Fruit fly (Drosophila melanogaster) whole organism, embryonic: Measurements from ENCODE around the gene RabX6.
A peak's percentile ranks its signal among the peaks of the same experiment; 100 is the strongest.

Experiments used
- Asciz ChIP-seq: fragments of 200-800 bp; sonication (Bioruptor generic); optimal IDR thresholded peaks from 2 replicates; lab custom pipeline; 2017; ENCODE audit warnings: missing biosample characterization, mild to moderate bottlenecking, missing genetic modification characterization, missing genetic modification reagents
- Atf6 ChIP-seq: fragments of 200-800 bp; sonication (Bioruptor generic); IDR thresholded peaks from 2 replicates; pipeline ENCODE4 v1.3.6; 2022; ENCODE audit warnings: missing biosample characterization, missing genetic modification characterization
- BEAF-32 ChIP-seq: fragments of 200-800 bp; sonication (Bioruptor generic); optimal IDR thresholded peaks from 3 replicates; lab custom pipeline; 2017; ENCODE audit warnings: missing biosample characterization, missing genetic modification characterization, mild to moderate bottlenecking, moderate library complexity, missing genetic modification reagents
- CG10267 ChIP-seq: fragments of 200-800 bp; sonication (Bioruptor generic); optimal IDR thresholded peaks from 2 replicates; lab custom pipeline; 2018; ENCODE audit warnings: missing biosample characterization, mild to moderate bottlenecking, missing genetic modification characterization, moderate library complexity
- CG11695 ChIP-seq: fragments of 200-800 bp; sonication (Bioruptor generic); IDR thresholded peaks from 3 replicates; pipeline ENCODE4 v1.3.6; 2022; ENCODE audit warnings: missing biosample characterization, missing genetic modification characterization
- CG13123 ChIP-seq: fragments of 200-800 bp; sonication (Bioruptor generic); optimal IDR thresholded peaks from 2 replicates; lab custom pipeline; 2016; ENCODE audit warnings: missing biosample characterization, missing genetic modification characterization
- CG1529 ChIP-seq: fragments of 200-800 bp; sonication (Bioruptor generic); optimal IDR thresholded peaks from 3 replicates; lab custom pipeline; 2018; ENCODE audit warnings: missing biosample characterization, missing genetic modification characterization
- CG15479 ChIP-seq: fragments of 200-800 bp; sonication (Bioruptor generic); optimal IDR thresholded peaks from 3 replicates; lab custom pipeline; 2019; ENCODE audit warnings: missing biosample characterization, mild to moderate bottlenecking, missing genetic modification characterization, moderate library complexity
- CG15514 ChIP-seq: fragments of 200-800 bp; sonication (Bioruptor generic); optimal IDR thresholded peaks from 3 replicates; lab custom pipeline; 2017; ENCODE audit warnings: missing biosample characterization, missing genetic modification characterization, mild to moderate bottlenecking, moderate library complexity, missing genetic modification reagents
- CG1602 ChIP-seq: fragments of 200-800 bp; sonication (Bioruptor generic); optimal IDR thresholded peaks from 3 replicates; lab custom pipeline; 2016; ENCODE audit warnings: missing biosample characterization, missing genetic modification characterization
- CG1647 ChIP-seq: fragments of 200-800 bp; sonication (Bioruptor generic); optimal IDR thresholded peaks from 3 replicates; lab custom pipeline; 2016; ENCODE audit warnings: missing biosample characterization, missing genetic modification characterization
- CG17361 ChIP-seq: fragments of 200-800 bp; sonication (Bioruptor generic); IDR thresholded peaks from 3 replicates; pipeline ENCODE4 v1.3.6; 2022; ENCODE audit warnings: missing biosample characterization, missing genetic modification characterization
- CG17568 ChIP-seq: fragments of 200-800 bp; sonication (Bioruptor generic); optimal IDR thresholded peaks from 2 replicates; lab custom pipeline; 2018; ENCODE audit warnings: missing biosample characterization, mild to moderate bottlenecking, missing genetic modification characterization, moderate library complexity
- CG3995 ChIP-seq: fragments of 200-800 bp; sonication (Bioruptor generic); optimal IDR thresholded peaks from 3 replicates; lab custom pipeline; 2016; ENCODE audit warnings: missing biosample characterization, missing genetic modification characterization
- CG43689 ChIP-seq: fragments of 200-800 bp; sonication (Bioruptor generic); IDR thresholded peaks from 2 replicates; pipeline ENCODE4 v1.3.6; 2022; ENCODE audit warnings: missing biosample characterization, missing genetic modification characterization
- CG5180 ChIP-seq: fragments of 200-800 bp; sonication (Bioruptor generic); optimal IDR thresholded peaks from 3 replicates; lab custom pipeline; 2017; ENCODE audit warnings: missing biosample characterization, missing genetic modification characterization, mild to moderate bottlenecking, moderate library complexity, missing genetic modification reagents
- CG7963 ChIP-seq: fragments of 200-800 bp; sonication (Bioruptor generic); IDR thresholded peaks from 3 replicates; pipeline ENCODE4 v1.3.6; 2022; ENCODE audit warnings: missing biosample characterization, missing genetic modification characterization; ENCODE audit not compliant: partially characterized antibody
- CG7987 ChIP-seq: fragments of 200-800 bp; sonication (Bioruptor generic); optimal IDR thresholded peaks from 2 replicates; lab custom pipeline; 2018; ENCODE audit warnings: missing biosample characterization, mild to moderate bottlenecking, missing genetic modification characterization, moderate library complexity
- CG8944 ChIP-seq: fragments of 200-800 bp; sonication (Bioruptor generic); optimal IDR thresholded peaks from 3 replicates; lab custom pipeline; 2016; ENCODE audit warnings: missing biosample characterization, missing genetic modification characterization
- CkIIα-i1 ChIP-seq: fragments of 200-800 bp; sonication (Bioruptor generic); IDR thresholded peaks from 2 replicates; pipeline ENCODE4 v1.3.6; 2022; ENCODE audit warnings: missing biosample characterization, missing genetic modification characterization
- D19A ChIP-seq: fragments of 200-800 bp; optimal IDR thresholded peaks from 3 replicates; lab custom pipeline; 2019; ENCODE audit warnings: missing biosample characterization, mild to moderate bottlenecking, missing genetic modification characterization, moderate library complexity
- Deaf1 ChIP-seq: fragments of 200-800 bp; optimal IDR thresholded peaks from 3 replicates; lab custom pipeline; 2019; ENCODE audit warnings: missing biosample characterization, mild to moderate bottlenecking, missing genetic modification characterization, moderate library complexity
- Dll ChIP-seq: fragments of 200-800 bp; sonication (Bioruptor generic); IDR thresholded peaks from 4 replicates; pipeline ENCODE4 v1.3.6; 2022; ENCODE audit warnings: missing biosample characterization, missing genetic modification characterization; ENCODE audit not compliant: partially characterized antibody
- E2f1 ChIP-seq: fragments of 200-800 bp; sonication (Bioruptor generic); IDR thresholded peaks from 2 replicates; pipeline ENCODE4 v1.3.6; 2022; ENCODE audit warnings: missing biosample characterization, missing genetic modification characterization
- Fer3 ChIP-seq: fragments of 200-800 bp; sonication (Bioruptor generic); optimal IDR thresholded peaks from 2 replicates; lab custom pipeline; 2018; ENCODE audit warnings: missing biosample characterization, mild to moderate bottlenecking, missing genetic modification characterization, moderate library complexity
- Lim3 ChIP-seq: fragments of 200-800 bp; sonication (Bioruptor generic); IDR thresholded peaks from 2 replicates; pipeline ENCODE4 v1.3.6; 2022; ENCODE audit warnings: missing biosample characterization, missing genetic modification characterization
- Mad ChIP-seq: fragments of 200-800 bp; sonication (Bioruptor generic); optimal IDR thresholded peaks from 2 replicates; lab custom pipeline; 2016; ENCODE audit warnings: missing biosample characterization, missing genetic modification characterization
- Rfx ChIP-seq: fragments of 200-800 bp; sonication (Bioruptor generic); IDR thresholded peaks from 2 replicates; pipeline ENCODE4 v1.3.6; 2022; ENCODE audit warnings: missing biosample characterization, missing genetic modification characterization
- Spps ChIP-seq: fragments of 200-800 bp; sonication (Bioruptor generic); optimal IDR thresholded peaks from 2 replicates; lab custom pipeline; 2018; ENCODE audit warnings: missing biosample characterization, mild to moderate bottlenecking, missing genetic modification characterization
- Xbp1 ChIP-seq: fragments of 200-800 bp; sonication (Bioruptor generic); optimal IDR thresholded peaks from 3 replicates; lab custom pipeline; 2016; ENCODE audit warnings: missing biosample characterization, mild to moderate bottlenecking, missing genetic modification characterization
- bab2 ChIP-seq: fragments of 200-800 bp; sonication (Bioruptor generic); optimal IDR thresholded peaks from 2 replicates; lab custom pipeline; 2016; ENCODE audit warnings: missing biosample characterization, missing genetic modification characterization
- bcd ChIP-seq: fragments of 200-800 bp; sonication (Bioruptor generic); optimal IDR thresholded peaks from 2 replicates; lab custom pipeline; 2017; ENCODE audit warnings: missing biosample characterization, mild to moderate bottlenecking, missing genetic modification characterization
- bsh ChIP-seq, 2 experiments: fragments of 200-800 bp; sonication (Bioruptor generic); optimal IDR thresholded peaks; 2 replicates each; lab custom pipeline; 2017 to 2018; ENCODE audit warnings: mild to moderate bottlenecking in 2 of 2, missing biosample characterization in 2 of 2, missing genetic modification characterization in 2 of 2, moderate library complexity in 1 of 2
- cg ChIP-seq: fragments of 200-800 bp; sonication (Bioruptor generic); optimal IDR thresholded peaks from 3 replicates; lab custom pipeline; 2019; ENCODE audit warnings: missing biosample characterization, mild to moderate bottlenecking, missing genetic modification characterization, moderate library complexity
- ci ChIP-seq: fragments of 200-800 bp; sonication (Bioruptor generic); IDR thresholded peaks from 3 replicates; pipeline ENCODE4 v1.3.6; 2022; ENCODE audit warnings: missing biosample characterization, missing genetic modification characterization
- emc ChIP-seq: fragments of 200-800 bp; sonication (Bioruptor generic); optimal IDR thresholded peaks from 2 replicates; lab custom pipeline; 2016; ENCODE audit warnings: missing biosample characterization, missing genetic modification characterization
- ewg ChIP-seq: fragments of 200-800 bp; sonication (Bioruptor generic); optimal IDR thresholded peaks from 3 replicates; lab custom pipeline; 2017; ENCODE audit warnings: mild to moderate bottlenecking, missing biosample characterization, missing genetic modification reagents, missing genetic modification characterization
- fru ChIP-seq: fragments of >200 bp; optimal IDR thresholded peaks from 2 replicates; lab custom pipeline; 2017
- lov ChIP-seq, 2 experiments: fragments of 200-800 bp in 1 of 2; fragments of >200 bp in 1 of 2; sonication (Bioruptor generic) in 1 of 2; IDR thresholded peaks in 1 of 2; optimal IDR thresholded peaks in 1 of 2; 2 replicates in 1 of 2; 3 replicates in 1 of 2; pipeline versions ENCODE4 v1.3.6 to Lab custom; 2017 to 2022; ENCODE audit warnings: missing biosample characterization in 1 of 2, missing genetic modification characterization in 1 of 2
- maf-S ChIP-seq: fragments of 200-800 bp; sonication (Bioruptor generic); optimal IDR thresholded peaks from 2 replicates; lab custom pipeline; 2016; ENCODE audit warnings: missing biosample characterization, missing genetic modification characterization
- nom ChIP-seq: fragments of 200-800 bp; sonication (Bioruptor generic); optimal IDR thresholded peaks from 2 replicates; lab custom pipeline; 2017; ENCODE audit warnings: missing biosample characterization, missing genetic modification characterization, mild to moderate bottlenecking, moderate library complexity, missing genetic modification reagents
- pan ChIP-seq, 4 experiments: fragments of >200 bp in 3 of 4; fragments of 200-800 bp in 1 of 4; sonication (Bioruptor generic) in 1 of 4; optimal IDR thresholded peaks in 3 of 4; IDR thresholded peaks in 1 of 4; 2 replicates each; pipeline versions ENCODE4 v1.3.6 to Lab custom; 2017 to 2022; ENCODE audit warnings: missing biosample characterization in 2 of 4, missing genetic modification characterization in 2 of 4, mixed read lengths in 1 of 4
- pho ChIP-seq: fragments of 200-800 bp; sonication (Bioruptor generic); optimal IDR thresholded peaks from 2 replicates; lab custom pipeline; 2016; ENCODE audit warnings: missing biosample characterization, missing genetic modification characterization
- prd ChIP-seq, 3 experiments: fragments of >200 bp in 2 of 3; fragments of 200-800 bp in 1 of 3; sonication (Bioruptor generic) in 1 of 3; optimal IDR thresholded peaks in 2 of 3; IDR thresholded peaks in 1 of 3; 2 replicates in 2 of 3; 3 replicates in 1 of 3; pipeline versions ENCODE4 v1.3.6 to Lab custom; 2017 to 2022; ENCODE audit warnings: missing biosample characterization in 1 of 3, missing genetic modification characterization in 1 of 3
- run ChIP-seq: fragments of 200-800 bp; sonication (Bioruptor generic); optimal IDR thresholded peaks from 3 replicates; lab custom pipeline; 2018; ENCODE audit warnings: missing biosample characterization, mild to moderate bottlenecking, missing genetic modification characterization
- yki ChIP-seq: fragments of >200 bp; optimal IDR thresholded peaks from 3 replicates; lab custom pipeline; 2018
- z ChIP-seq: fragments of 200-800 bp; sonication (Bioruptor generic); IDR thresholded peaks from 3 replicates; pipeline ENCODE4 v1.3.6; 2022; ENCODE audit warnings: missing biosample characterization, missing genetic modification characterization

The RabX6 gene

DNA sequence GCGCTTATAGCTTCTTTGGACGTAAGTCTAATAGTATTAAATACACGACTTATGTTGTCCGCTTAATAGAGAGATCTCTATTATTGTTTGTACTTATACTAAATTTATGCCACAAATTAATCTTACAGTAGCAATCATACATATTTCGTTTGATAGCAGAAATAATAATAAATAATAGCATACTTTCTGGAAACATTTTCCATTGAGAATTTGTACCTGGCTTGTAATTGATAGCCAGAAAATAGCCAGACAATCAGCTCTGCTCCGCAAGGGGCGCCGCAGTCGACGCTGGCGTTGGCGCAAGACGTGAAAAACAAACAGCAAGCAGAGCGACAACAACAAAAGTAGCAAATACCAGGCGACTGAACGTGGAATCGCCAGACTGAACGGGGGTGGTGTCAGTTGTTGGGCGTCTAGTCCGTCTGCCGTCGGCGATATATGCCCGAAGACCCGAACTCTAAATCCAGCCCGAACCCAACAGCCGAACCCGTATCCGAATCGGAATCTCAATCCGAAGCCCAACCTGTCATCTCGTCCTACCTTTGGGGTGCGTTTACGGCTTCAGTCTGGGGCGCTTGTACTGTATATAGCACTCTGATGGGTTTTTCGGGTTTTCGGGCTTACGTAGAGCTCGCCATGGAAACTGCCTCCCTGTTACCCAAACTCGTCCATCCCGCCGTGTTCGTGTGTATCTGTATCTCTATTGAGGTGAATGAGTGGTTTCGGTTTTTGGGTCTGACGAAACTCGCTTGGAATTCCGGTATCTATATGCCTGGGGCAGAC, 9.2 kb downstream of the RabX6 start (continued):
- TF ChIP-seq CG7987 (GFP tag; lab: Kevin White, UChicago) (no peak), lov (optimal IDR thresholded peaks at IDR 0.05; lab: Kevin White, UChicago) (no peak), lov (GFP tag; IDR thresholded peaks at IDR 0.05; lab: Robert Waterston, UW) (0 out of 3 replicates have a peak, but pooled peaks have one; percentile 49), Fer3 (tag; lab: Kevin White, UChicago) (no peak), yki (lab: Kevin White, UChicago) (no peak), bsh (GFP tag; optimal IDR thresholded peaks at IDR 0.05; lab: Kevin White, UChicago) (peak; percentile 30 to 47), E2f1 (GFP tag; lab: Robert Waterston, UW) (no peak), emc (GFP tag; lab: Kevin White, UChicago) (no peak), Dll (peak; percentile 14; the same call in 1 of the 4 replicates), CG17568 (GFP tag; lab: Kevin White, UChicago) (peak; percentile 9), CG8944 (GFP tag; lab: Kevin White, UChicago) (no peak), CG5180 (GFP tag; lab: Kevin White, UChicago) (no peak), Spps (tag; lab: Kevin White, UChicago) (no peak), BEAF-32 (GFP tag; lab: Kevin White, UChicago) (no peak), run (tag; lab: Kevin White, UChicago) (no peak), CG13123 (GFP tag; lab: Kevin White, UChicago) (no peak), Xbp1 (GFP tag; lab: Kevin White, UChicago) (peak; percentile 34), fru (lab: Kevin White, UChicago) (no peak), CG43689 (GFP tag; lab: Robert Waterston, UW) (no peak), CG11695 (peak; percentile 29; the same call in 1 of the 3 replicates), CkIIα-i1 (GFP tag; lab: Robert Waterston, UW) (no peak), CG1602 (peak; percentile 63), bcd (GFP tag; lab: Kevin White, UChicago) (peak; percentile 48), prd (optimal IDR thresholded peaks at IDR 0.05; lab: Kevin White, UChicago) (no peak), prd (GFP tag; IDR thresholded peaks at IDR 0.05; lab: Robert Waterston, UW) (0 out of 3 replicates have a peak, but pooled peaks have one; percentile 34), bab2 (GFP tag; lab: Kevin White, UChicago) (peak; percentile 0), nom (GFP tag; lab: Kevin White, UChicago) (no peak), Atf6 (GFP tag; lab: Robert Waterston, UW) (no peak), CG1647 (GFP tag; lab: Kevin White, UChicago) (no peak), D19A (tag; lab: Kevin White, UChicago) (peak; percentile 55), CG10267 (tag; lab: Kevin White, UChicago) (peak; percentile 17), CG15479 (peak; percentile 97), ewg (GFP tag; lab: Kevin White, UChicago) (no peak), Mad (GFP tag; lab: Kevin White, UChicago) (peak; percentile 38), CG3995 (GFP tag; lab: Kevin White, UChicago) (no peak), z (GFP tag; lab: Robert Waterston, UW) (no peak), maf-S (GFP tag; lab: Kevin White, UChicago) (no peak), CG15514 (GFP tag; lab: Kevin White, UChicago) (no peak), Lim3 (no peak), ci (GFP tag; lab: Robert Waterston, UW) (peak; percentile 61; the same call in 2 of the 3 replicates), pan (optimal IDR thresholded peaks at IDR 0.05; lab: Kevin White, UChicago) (no peak), pan (GFP tag; optimal IDR thresholded peaks at IDR 0.05 in 1 of 2, IDR thresholded peaks at IDR 0.05 in 1 of 2) (no peak), pho (GFP tag; lab: Kevin White, UChicago) (peak; percentile 13), CG1529 (GFP tag; lab: Kevin White, UChicago) (no peak), CG17361 (GFP tag; lab: Robert Waterston, UW) (no peak), Rfx (no peak; the same call in none of the 2 replicates), cg (GFP tag; lab: Kevin White, UChicago) (no peak), CG7963 (GFP tag; lab: Robert Waterston, UW) (no peak), Asciz (GFP tag; lab: Kevin White, UChicago) (no peak), Deaf1 (tag; lab: Kevin White, UChicago) (peak; percentile 99)
